Fruit fly (Drosophila melanogaster): ENCODE data around the gene SelT.

dm6 chr2L:5060515-5060914, 49.8 kb downstream of the SelT start, which contains the start of gene qtc:
- TF ChIP-seq CG7045 (GFP tag; optimal IDR thresholded peaks at IDR 0.05) (no peak), CG1620 (GFP tag; optimal IDR thresholded peaks at IDR 0.05) (no peak), CG7101 (tag; optimal IDR thresholded peaks at IDR 0.05) (no peak), Mnt (GFP tag; optimal IDR thresholded peaks at IDR 0.05) (no peak), CG14711 (tag; optimal IDR thresholded peaks at IDR 0.05) (no peak), CG12768 (GFP tag; optimal IDR thresholded peaks at IDR 0.05) (no peak), kay (GFP tag; ENCODE audit: borderline replicate concordance) (no peak), pad (GFP tag; optimal IDR thresholded peaks at IDR 0.05) (no peak), CG11617 (GFP tag; optimal IDR thresholded peaks at IDR 0.05) (no peak), Clk (GFP tag; optimal IDR thresholded peaks at IDR 0.05) (no peak), Crg-1 (GFP tag; optimal IDR thresholded peaks at IDR 0.05) (no peak), CG5204 (GFP tag; optimal IDR thresholded peaks at IDR 0.05) (no peak), CG33017 (tag; optimal IDR thresholded peaks at IDR 0.05) (no peak)
